Worm (Caenorhabditis elegans) whole organism, midembryonic: ENCODE measurements around the gene ntr-2.

Experiments used
- klf-2 ChIP-seq: fragments of 200-800 bp; sonication (Bioruptor generic); conservative IDR thresholded peaks from 2 replicates; pipeline ENCODE4 v1.3.6; 2022; ENCODE audit warnings: missing genetic modification reagents, missing genetic modification characterization, missing compliant biosample characterization
- tab-1 ChIP-seq: fragments of 200-800 bp; sonication (Bioruptor generic); IDR thresholded peaks from 2 replicates; pipeline ENCODE4 v1.3.6; 2022; ENCODE audit warnings: missing genetic modification characterization, missing compliant biosample characterization
- ztf-29 ChIP-seq: fragments of 200-800 bp; sonication (Bioruptor generic); IDR thresholded peaks from 2 replicates; pipeline ENCODE4 v1.3.6; 2022; ENCODE audit warnings: missing genetic modification reagents, missing genetic modification characterization, missing compliant biosample characterization

DNA sequence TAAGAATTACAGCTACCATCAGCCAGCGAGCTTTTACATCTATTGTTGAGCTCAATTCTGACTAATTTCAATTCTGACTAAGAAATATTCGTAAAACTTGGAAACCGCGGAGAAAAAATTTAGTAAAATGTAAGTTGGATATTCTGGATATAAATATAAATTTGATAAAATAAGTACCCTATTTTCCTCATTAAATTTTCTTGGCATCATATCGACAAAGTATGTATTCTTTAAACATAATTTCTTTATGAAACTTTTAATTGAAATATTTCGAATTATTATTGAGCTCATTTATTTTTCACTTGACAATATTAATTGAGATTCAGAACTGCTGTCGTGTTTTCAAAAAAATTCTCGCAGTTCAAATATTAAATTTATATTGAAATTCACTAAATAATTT is 758 bp upstream of the ntr-2 start:
- TF ChIP-seq tab-1 (GFP tag; lab: Robert Waterston, UW) (no peak), klf-2 (no peak), ztf-29 (no peak)
